Worm (Caenorhabditis elegans): Measurements from ENCODE around the gene lips-9.

lips-9 gene

ce11 chrII:12935259-12935658, at the start of gene lips-9:
TSS of gene lips-9 (minus strand) at chrII:12935359.
- TF ChIP-seq attf-6 (GFP tag; IDR thresholded peaks at IDR 0.05) (no peak), B0019.2 (GFP tag; conservative IDR thresholded peaks at IDR 0.05) (no peak), ceh-100 (GFP tag; IDR thresholded peaks at IDR 0.05) (no peak), nfya-2 (GFP tag; IDR thresholded peaks at IDR 0.05) (no peak), lin-26 (GFP tag; IDR thresholded peaks at IDR 0.05) (no peak), ama-1 (optimal IDR thresholded peaks at IDR 0.05) (no peak), ama-1 (GFP tag; optimal IDR thresholded peaks at IDR 0.05) (no peak), cebp-2 (GFP tag; IDR thresholded peaks at IDR 0.05) (no peak), tbp1 (GFP tag; optimal IDR thresholded peaks at IDR 0.05) (no peak), let-607 (tag; optimal IDR thresholded peaks at IDR 0.05) (no peak), somi-1 (GFP tag; optimal IDR thresholded peaks at IDR 0.05) (no peak)

ce11 chrII:12984709-12985108, 49.5 kb upstream of the lips-9 start:
- no peak for TF ChIP-seq snpc-3.4 (tag; optimal IDR thresholded peaks at IDR 0.05)
- TF ChIP-seq F39B2.1 (GFP tag; IDR thresholded peaks at IDR 0.05) = no peak
- no peak for TF ChIP-seq tbp1 (GFP tag; optimal IDR thresholded peaks at IDR 0.05)

ce11 chrII:12982830-12983229, 47.7 kb upstream of the lips-9 start:
- TF ChIP-seq unc-62 (GFP tag; optimal IDR thresholded peaks at IDR 0.05) = no peak
- no peak for TF ChIP-seq rpc-1 (optimal IDR thresholded peaks at IDR 0.05)
- no peak for TF ChIP-seq rpc-1 (tag; optimal IDR thresholded peaks at IDR 0.05)
- no peak for TF ChIP-seq snpc-1.1 (tag; optimal IDR thresholded peaks at IDR 0.05; ENCODE audit: insufficient read depth)
- no peak for TF ChIP-seq madf-8 (GFP tag; conservative IDR thresholded peaks at IDR 0.05)
- no peak for TF ChIP-seq tbp1 (GFP tag; optimal IDR thresholded peaks at IDR 0.05)
- no peak for TF ChIP-seq nhr-27 (tag; optimal IDR thresholded peaks at IDR 0.05)
- TF ChIP-seq mcd-1 (GFP tag; IDR thresholded peaks at IDR 0.05) = no peak
- no peak for TF ChIP-seq ztf-3 (GFP tag; optimal IDR thresholded peaks at IDR 0.05)
- TF ChIP-seq attf-3 (GFP tag; conservative IDR thresholded peaks at IDR 0.05) = no peak
- TF ChIP-seq unc-130 (GFP tag; optimal IDR thresholded peaks at IDR 0.05) = no peak
- no peak for TF ChIP-seq ztf-26 (tag; optimal IDR thresholded peaks at IDR 0.05)
- TF ChIP-seq F10E7.11 (tag; optimal IDR thresholded peaks at IDR 0.05) = no peak
- no peak for TF ChIP-seq chd-7 (tag; optimal IDR thresholded peaks at IDR 0.05)

ce11 chrII:12981980-12982575, 46.9 kb upstream of the lips-9 start:
- TF ChIP-seq unc-62 (GFP tag; optimal IDR thresholded peaks at IDR 0.05) = peak; percentile 80
- TF ChIP-seq tbp1 (GFP tag; optimal IDR thresholded peaks at IDR 0.05) = no peak
- TF ChIP-seq nhr-80 (tag; optimal IDR thresholded peaks at IDR 0.05) = peak; percentile 26
- no peak for TF ChIP-seq lsy-27 (tag; optimal IDR thresholded peaks at IDR 0.05; ENCODE audit: borderline replicate concordance, insufficient read depth)

- TF ChIP-seq mes-4 (tag; optimal IDR thresholded peaks at IDR 0.05) (no peak), ztf-6 (GFP tag; IDR thresholded peaks at IDR 0.05) (no peak), Y56A3A.18 (GFP tag; IDR thresholded peaks at IDR 0.05) (no peak), K12H6.12 (tag; optimal IDR thresholded peaks at IDR 0.05) (no peak), aptf-2 (GFP tag; conservative IDR thresholded peaks at IDR 0.05) (no peak), dpl-1 (GFP tag; optimal IDR thresholded peaks at IDR 0.05) (no peak), attf-6 (GFP tag; IDR thresholded peaks at IDR 0.05) (no peak), C17E4.6 (GFP tag; IDR thresholded peaks at IDR 0.05) (no peak), ama-1 (optimal IDR thresholded peaks at IDR 0.05) (no peak), ama-1 (GFP tag; optimal IDR thresholded peaks at IDR 0.05) (no peak), hrde-1 (tag; optimal IDR thresholded peaks at IDR 0.05; ENCODE audit: borderline replicate concordance) (no peak), Y53G8AR.9 (GFP tag; conservative IDR thresholded peaks at IDR 0.05) (no peak), unc-62 (GFP tag; optimal IDR thresholded peaks at IDR 0.05) (peak; percentile 38), ets-4 (GFP tag; optimal IDR thresholded peaks at IDR 0.05) (peak; percentile 61), lin-35 (GFP tag; optimal IDR thresholded peaks at IDR 0.05) (no peak), dox-1 (GFP tag; IDR thresholded peaks at IDR 0.05) (peak; percentile 51), ztf-28 (GFP tag; IDR thresholded peaks at IDR 0.05) (no peak), egl-18 (GFP tag; IDR thresholded peaks at IDR 0.05) (no peak), Y95B8A.8 (GFP tag; IDR thresholded peaks at IDR 0.05) (no peak)
These were observed 45.1 kb upstream of the lips-9 start, which contains the start of gene cyd-1 for ce11 chrII:12980212-12980611. TSS of gene cyd-1 (plus strand) at chrII:12980591.
